Worm (Caenorhabditis elegans) whole organism, late embryonic: ENCODE measurements around the gene F38B6.4.

Experiments used
- ceh-9 ChIP-seq: sonication (generic microtip); optimal IDR thresholded peaks from 2 replicates; lab custom pipeline; 2016; ENCODE audit warnings: mild to moderate bottlenecking, missing genetic modification characterization, inconsistent platforms, missing compliant biosample characterization
- odd-2 ChIP-seq: sonication (generic microtip); optimal IDR thresholded peaks from 2 replicates; lab custom pipeline; 2017; ENCODE audit warnings: antibody characterized with exemption, mild to moderate bottlenecking, missing genetic modification characterization, missing compliant biosample characterization
- pqm-1 ChIP-seq: sonication (generic microtip); optimal IDR thresholded peaks from 2 replicates; lab custom pipeline; 2016; ENCODE audit warnings: missing genetic modification characterization, missing compliant biosample characterization
- unc-3 ChIP-seq, 2 experiments: fragments of 200-800 bp in 1 of 2; sonication (Bioruptor generic) in 1 of 2; sonication (generic microtip) in 1 of 2; conservative IDR thresholded peaks in 1 of 2; optimal IDR thresholded peaks in 1 of 2; 2 replicates each; pipeline versions ENCODE4 v1.3.6 to Lab custom; 2016 to 2022; ENCODE audit warnings: missing compliant biosample characterization in 2 of 2, missing genetic modification characterization in 2 of 2, missing genetic modification reagents in 1 of 2
- unc-42 ChIP-seq: sonication (generic microtip); optimal IDR thresholded peaks from 2 replicates; lab custom pipeline; 2016; ENCODE audit warnings: missing genotype, missing genetic modification characterization, missing compliant biosample characterization

ce11 chrX:6642798-6643197 is 31.9 kb upstream of the F38B6.4 start:
- TF ChIP-seq ceh-9: no peak
- TF ChIP-seq unc-42 (tag; lab: Kevin White, UChicago): no peak
- TF ChIP-seq unc-3 (GFP tag; conservative IDR thresholded peaks at IDR 0.05; lab: Robert Waterston, UW): no peak
- TF ChIP-seq unc-3 (tag; optimal IDR thresholded peaks at IDR 0.05; lab: Kevin White, UChicago): no peak
- TF ChIP-seq odd-2 (tag; lab: Kevin White, UChicago): no peak
- TF ChIP-seq pqm-1 (tag; lab: Kevin White, UChicago): no peak
